Worm (Caenorhabditis elegans) whole organism, young adult: ENCODE data around the gene Y75B8A.28.

ENCODE experiments used
- D2030.7 ChIP-seq: fragments of 200-800 bp; sonication (Bioruptor generic); IDR thresholded peaks from 2 replicates; pipeline ENCODE4 v1.3.6; 2022; ENCODE audit warnings: missing genetic modification reagents, missing genetic modification characterization, missing compliant biosample characterization
- F57A8.1 ChIP-seq: fragments of 200-800 bp; sonication (Bioruptor generic); optimal IDR thresholded peaks from 2 replicates; lab custom pipeline; 2018; ENCODE audit warnings: mild to moderate bottlenecking, missing genetic modification characterization, moderate library complexity, missing compliant biosample characterization
- T26A5.8 ChIP-seq: sonication (generic microtip); optimal IDR thresholded peaks from 2 replicates; lab custom pipeline; 2016; ENCODE audit warnings: missing genetic modification characterization, missing compliant biosample characterization
- Y79H2A.3 ChIP-seq: fragments of 200-800 bp; sonication (Bioruptor generic); conservative IDR thresholded peaks from 2 replicates; pipeline ENCODE4 v1.3.6; 2022; ENCODE audit warnings: missing genetic modification reagents, missing genetic modification characterization, missing compliant biosample characterization
- ZK185.1 ChIP-seq: sonication (generic microtip); optimal IDR thresholded peaks from 2 replicates; lab custom pipeline; 2016; ENCODE audit warnings: mild to moderate bottlenecking, missing genetic modification characterization, missing compliant biosample characterization; ENCODE audit not compliant: poor library complexity, severe bottlenecking
- akir-1 ChIP-seq: fragments of 200-800 bp; sonication (Bioruptor generic); optimal IDR thresholded peaks from 2 replicates; lab custom pipeline; 2018; ENCODE audit warnings: mild to moderate bottlenecking, missing genetic modification characterization, moderate library complexity, missing compliant biosample characterization
- ama-1 ChIP-seq, 3 experiments: fragments of 150-350 bp in 1 of 3; sonication (generic microtip) in 2 of 3; optimal IDR thresholded peaks; 2 replicates each; lab custom pipeline; 2014 to 2018; ENCODE audit warnings: missing biosample characterization in 2 of 3, missing genetic modification characterization in 2 of 3, missing genetic modification reagents in 2 of 3
- aptf-2 ChIP-seq: fragments of 200-800 bp; sonication (Bioruptor generic); conservative IDR thresholded peaks from 2 replicates; pipeline ENCODE4 v1.3.6; 2022; ENCODE audit warnings: missing genetic modification reagents, missing genetic modification characterization, missing compliant biosample characterization
- atf-7 ChIP-seq: sonication (generic microtip); optimal IDR thresholded peaks from 2 replicates; lab custom pipeline; 2017; ENCODE audit warnings: mild to moderate bottlenecking, missing genetic modification characterization, missing compliant biosample characterization
- cebp-1 ChIP-seq, 2 experiments: fragments of 200-800 bp in 1 of 2; sonication (Bioruptor generic) in 1 of 2; sonication (generic microtip) in 1 of 2; IDR thresholded peaks in 1 of 2; optimal IDR thresholded peaks in 1 of 2; 2 replicates each; pipeline versions ENCODE4 v1.3.6 to Lab custom; 2017 to 2022; ENCODE audit warnings: missing compliant biosample characterization in 2 of 2, missing genetic modification characterization in 2 of 2, mild to moderate bottlenecking in 1 of 2, missing genetic modification reagents in 1 of 2, moderate library complexity in 1 of 2
- dpff-1 ChIP-seq: sonication (generic microtip); optimal IDR thresholded peaks from 2 replicates; lab custom pipeline; 2017; ENCODE audit warnings: mild to moderate bottlenecking, missing genetic modification characterization, missing compliant biosample characterization
- ekl-4 ChIP-seq: fragments of 200-800 bp; sonication (Bioruptor generic); IDR thresholded peaks from 2 replicates; pipeline ENCODE4 v1.3.6; 2022; ENCODE audit warnings: missing genetic modification reagents, missing genetic modification characterization, missing compliant biosample characterization
- ets-4 ChIP-seq: fragments of 200-800 bp; sonication (Bioruptor generic); optimal IDR thresholded peaks from 2 replicates; lab custom pipeline; 2018; ENCODE audit warnings: mild to moderate bottlenecking, missing genetic modification characterization, missing compliant biosample characterization
- him-1 ChIP-seq: sonication (generic microtip); optimal IDR thresholded peaks from 2 replicates; lab custom pipeline; 2016; ENCODE audit warnings: missing genotype, missing genetic modification reagents, missing genetic modification characterization, missing compliant biosample characterization
- hlh-26 ChIP-seq: fragments of 200-800 bp; sonication (Bioruptor generic); conservative IDR thresholded peaks from 2 replicates; pipeline ENCODE4 v1.3.6; 2022; ENCODE audit warnings: missing genetic modification reagents, missing genetic modification characterization, missing compliant biosample characterization
- hsf-1 ChIP-seq: fragments of 200-800 bp; sonication (Bioruptor generic); IDR thresholded peaks from 2 replicates; pipeline ENCODE4 v1.3.6; 2022; ENCODE audit warnings: missing genetic modification reagents, missing genetic modification characterization, missing compliant biosample characterization
- lag-1 ChIP-seq: fragments of 200-800 bp; sonication (Bioruptor generic); IDR thresholded peaks from 2 replicates; pipeline ENCODE4 v1.3.6; 2022; ENCODE audit warnings: missing genetic modification reagents, missing genetic modification characterization, missing compliant biosample characterization
- let-607 ChIP-seq, 2 experiments: fragments of 200-800 bp in 1 of 2; sonication (Bioruptor generic) in 1 of 2; sonication (generic microtip) in 1 of 2; optimal IDR thresholded peaks; 2 replicates each; lab custom pipeline; 2016 to 2018; ENCODE audit warnings: mild to moderate bottlenecking in 2 of 2, missing compliant biosample characterization in 2 of 2, missing genetic modification characterization in 2 of 2, moderate library complexity in 2 of 2, missing genotype in 1 of 2
- lin-35 ChIP-seq, 3 experiments: fragments of 150-350 bp in 2 of 3; sonication (generic microtip) in 1 of 3; optimal IDR thresholded peaks; 2 replicates each; lab custom pipeline; 2014 to 2018; ENCODE audit warnings: missing biosample characterization in 3 of 3, missing genetic modification characterization in 3 of 3, missing genetic modification reagents in 3 of 3
- lin-40 ChIP-seq: sonication (generic microtip); optimal IDR thresholded peaks from 2 replicates; lab custom pipeline; 2016; ENCODE audit warnings: missing genetic modification characterization, mild to moderate bottlenecking, missing compliant biosample characterization, missing genotype, missing genetic modification reagents
- lir-1 ChIP-seq: fragments of 200-800 bp; sonication (Bioruptor generic); conservative IDR thresholded peaks from 2 replicates; pipeline ENCODE4 v1.3.6; 2022; ENCODE audit warnings: missing genetic modification reagents, missing genetic modification characterization, missing compliant biosample characterization
- madf-10 ChIP-seq: sonication (generic microtip); optimal IDR thresholded peaks from 2 replicates; lab custom pipeline; 2016; ENCODE audit warnings: mild to moderate bottlenecking, missing genetic modification characterization, missing compliant biosample characterization
- nfya-1 ChIP-seq: sonication (generic microtip); optimal IDR thresholded peaks from 2 replicates; lab custom pipeline; 2017; ENCODE audit warnings: antibody characterized with exemption, missing compliant biosample characterization, missing genetic modification characterization, borderline replicate concordance; ENCODE audit not compliant: insufficient read depth
- nfya-2 ChIP-seq: fragments of 200-800 bp; sonication (Bioruptor generic); IDR thresholded peaks from 2 replicates; pipeline ENCODE4 v1.3.6; 2022; ENCODE audit warnings: missing genetic modification reagents, missing genetic modification characterization, missing compliant biosample characterization
- nfyb-1 ChIP-seq: fragments of 200-800 bp; sonication (Bioruptor generic); IDR thresholded peaks from 2 replicates; pipeline ENCODE4 v1.3.6; 2022; ENCODE audit warnings: missing genetic modification reagents, missing genetic modification characterization, missing compliant biosample characterization
- nhr-80 ChIP-seq: sonication (generic microtip); optimal IDR thresholded peaks from 2 replicates; lab custom pipeline; 2016; ENCODE audit warnings: missing genetic modification characterization, missing compliant biosample characterization
- pbrm-1 ChIP-seq: fragments of 200-800 bp; sonication (Bioruptor generic); IDR thresholded peaks from 2 replicates; pipeline ENCODE4 v1.3.6; 2022; ENCODE audit warnings: missing genetic modification reagents, missing genetic modification characterization, missing compliant biosample characterization
- repo-1 ChIP-seq: sonication (generic microtip); optimal IDR thresholded peaks from 2 replicates; lab custom pipeline; 2017; ENCODE audit warnings: mild to moderate bottlenecking, missing genetic modification characterization, missing compliant biosample characterization
- sdz-38 ChIP-seq: sonication (generic microtip); optimal IDR thresholded peaks from 2 replicates; lab custom pipeline; 2016; ENCODE audit warnings: missing genotype, missing genetic modification characterization, missing compliant biosample characterization
- snpc-1.3 ChIP-seq: sonication (generic microtip); optimal IDR thresholded peaks from 2 replicates; lab custom pipeline; 2017; ENCODE audit warnings: missing genetic modification characterization, mild to moderate bottlenecking, missing compliant biosample characterization, antibody characterized with exemption, moderate library complexity, missing genotype, missing genetic modification reagents; ENCODE audit not compliant: insufficient read depth
- unc-62 ChIP-seq: fragments of 150-350 bp; optimal IDR thresholded peaks from 2 replicates; lab custom pipeline; 2014; ENCODE audit warnings: missing biosample characterization, missing genetic modification reagents, missing genetic modification characterization
- xnd-1 ChIP-seq: sonication (generic microtip); optimal IDR thresholded peaks from 2 replicates; lab custom pipeline; 2016; ENCODE audit warnings: missing genotype, missing genetic modification reagents, missing genetic modification characterization, missing compliant biosample characterization
- zfh-2 ChIP-seq: fragments of 200-800 bp; sonication (Bioruptor generic); conservative IDR thresholded peaks from 2 replicates; pipeline ENCODE4 v1.3.6; 2022; ENCODE audit warnings: missing genetic modification reagents, missing genetic modification characterization, missing compliant biosample characterization
- ztf-22 ChIP-seq: fragments of 200-800 bp; sonication (Bioruptor generic); optimal IDR thresholded peaks from 2 replicates; lab custom pipeline; 2018; ENCODE audit warnings: mild to moderate bottlenecking, missing genetic modification characterization, moderate library complexity, missing compliant biosample characterization

Gene Y75B8A.28

DNA sequence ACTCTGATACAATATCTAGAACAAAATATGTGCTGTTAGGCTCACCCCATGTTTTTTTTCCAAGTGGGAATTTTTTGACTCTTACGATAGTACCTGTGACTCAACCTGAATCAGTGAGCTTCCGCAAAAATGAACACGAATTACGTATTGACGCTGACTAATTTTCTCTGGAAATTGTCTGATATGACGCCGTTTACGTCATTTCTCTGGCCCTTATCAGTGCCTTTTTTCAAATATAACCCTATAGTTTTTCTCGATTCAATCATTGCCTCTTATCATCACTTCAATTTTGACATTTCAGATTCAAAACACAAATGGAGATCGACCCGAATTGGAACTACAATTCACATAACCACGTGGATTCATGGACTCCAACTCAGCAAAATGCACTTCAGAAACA, at the start of gene Y75B8A.28:
TSS of gene Y75B8A.28 (plus strand) at position 296 of the 400 bp plus-strand sequence.
- TF ChIP-seq Y79H2A.3 (GFP tag; lab: Robert Waterston, UW) = no peak
- peak; percentile 49 for TF ChIP-seq atf-7 (tag; lab: Kevin White, UChicago)
- no peak for TF ChIP-seq hlh-26 (GFP tag; lab: Robert Waterston, UW)
- no peak for TF ChIP-seq lin-35 (GFP tag; optimal IDR thresholded peaks at IDR 0.05; lab: Kevin White, UChicago)
- no peak for TF ChIP-seq him-1
- TF ChIP-seq nfya-1 (tag; lab: Kevin White, UChicago) = no peak
- no peak for TF ChIP-seq xnd-1 (tag; lab: Kevin White, UChicago)
- peak; percentile 90 for TF ChIP-seq nhr-80 (tag; lab: Kevin White, UChicago)
- TF ChIP-seq sdz-38 (tag; lab: Kevin White, UChicago) = no peak
- TF ChIP-seq T26A5.8 = no peak
- no peak for TF ChIP-seq akir-1 (GFP tag; lab: Kevin White, UChicago)
- TF ChIP-seq cebp-1 (GFP tag; IDR thresholded peaks at IDR 0.05; lab: Robert Waterston, UW) = no peak
- TF ChIP-seq cebp-1 (tag; optimal IDR thresholded peaks at IDR 0.05; lab: Kevin White, UChicago) = peak; percentile 8
- no peak for TF ChIP-seq aptf-2 (GFP tag; lab: Robert Waterston, UW)
- TF ChIP-seq ekl-4 (GFP tag; lab: Robert Waterston, UW) = no peak
- no peak for TF ChIP-seq ama-1 (optimal IDR thresholded peaks at IDR 0.05; lab: Kevin White, UChicago)
- TF ChIP-seq ama-1 (GFP tag; optimal IDR thresholded peaks at IDR 0.05; lab: Kevin White, UChicago) = no peak
- no peak for TF ChIP-seq lir-1 (GFP tag; lab: Robert Waterston, UW)
- TF ChIP-seq hsf-1 (GFP tag; lab: Robert Waterston, UW) = no peak
- TF ChIP-seq ets-4 (GFP tag; lab: Kevin White, UChicago) = no peak
- TF ChIP-seq nfya-2 (GFP tag; lab: Robert Waterston, UW) = no peak
- TF ChIP-seq unc-62 (GFP tag; lab: Kevin White, UChicago) = peak; percentile 77
- peak; percentile 80 for TF ChIP-seq ztf-22 (GFP tag; lab: Kevin White, UChicago)
- TF ChIP-seq repo-1 = no peak
- no peak for TF ChIP-seq lin-40
- TF ChIP-seq ZK185.1 (tag; lab: Kevin White, UChicago) = no peak
- no peak for TF ChIP-seq pbrm-1
- no peak for TF ChIP-seq lag-1 (GFP tag; lab: Robert Waterston, UW)
- TF ChIP-seq let-607 (tag; optimal IDR thresholded peaks at IDR 0.05; lab: Kevin White, UChicago) = peak in 1 of 2 experiments; percentile 26

DNA sequence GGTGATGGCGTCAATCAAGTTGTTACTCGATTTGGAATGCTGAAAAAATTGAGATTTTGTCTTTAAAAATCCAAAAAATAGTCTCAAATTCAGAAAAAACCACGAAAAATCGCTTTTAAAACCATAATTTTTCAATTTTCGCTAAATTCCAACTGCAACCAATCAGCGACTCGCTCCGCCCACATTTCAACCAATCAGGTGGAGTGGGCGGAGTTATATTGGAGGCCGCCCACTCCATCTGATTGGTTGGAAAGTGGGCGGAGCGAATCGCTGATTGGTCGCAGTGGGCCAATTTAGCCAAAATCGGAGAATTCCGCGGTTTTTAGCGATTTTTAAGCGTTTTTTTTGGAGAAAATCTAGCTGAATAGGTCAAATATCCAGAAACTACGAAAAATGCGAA, 49.1 kb upstream of the Y75B8A.28 start:
- TF ChIP-seq nfyb-1 (GFP tag; lab: Robert Waterston, UW) = peak; percentile 41; the same call in 1 of the 2 replicates
- TF ChIP-seq zfh-2 = no peak
- TF ChIP-seq, all 124 proteins: peak for 1

DNA sequence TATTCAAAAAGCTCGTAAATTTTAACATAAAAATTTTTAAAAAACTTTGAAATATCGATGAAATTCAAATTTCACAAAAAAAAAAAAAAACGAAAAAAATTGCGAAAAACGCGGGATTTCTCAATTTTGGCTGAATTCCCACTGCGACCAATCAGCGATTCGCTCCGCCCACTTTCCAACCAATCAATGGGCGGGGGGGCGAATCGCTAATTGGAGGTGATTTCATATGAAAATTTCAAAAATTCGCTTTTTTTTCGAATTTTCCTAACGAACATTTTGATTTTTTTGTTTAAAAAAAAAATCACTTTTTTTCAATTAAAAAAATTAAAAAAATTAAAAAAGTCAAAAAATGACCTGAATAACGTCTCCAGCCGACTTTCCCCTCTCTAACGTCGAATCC, 48.5 kb upstream of the Y75B8A.28 start:
- TF ChIP-seq F57A8.1 (GFP tag; lab: Kevin White, UChicago) = no peak
- peak; percentile 30; the same call in 1 of the 2 replicates for TF ChIP-seq nfyb-1 (GFP tag; lab: Robert Waterston, UW)
- no peak for TF ChIP-seq D2030.7
- no peak for TF ChIP-seq dpff-1 (tag; lab: Kevin White, UChicago)
- TF ChIP-seq madf-10 (tag; lab: Kevin White, UChicago) = no peak
- TF ChIP-seq snpc-1.3 = no peak
- no peak for TF ChIP-seq lin-35 (GFP tag; optimal IDR thresholded peaks at IDR 0.05; lab: Kevin White, UChicago)
